Fruit fly (Drosophila melanogaster) whole organism, embryonic: ENCODE data around the gene Obp19a.

Source experiments
- Abd-B ChIP-seq: fragments of 200-800 bp; sonication (Bioruptor generic); optimal IDR thresholded peaks from 2 replicates; lab custom pipeline; 2018; ENCODE audit warnings: missing biosample characterization, mild to moderate bottlenecking, missing genetic modification characterization, moderate library complexity
- Adf1 ChIP-seq: fragments of 200-800 bp; sonication (Bioruptor generic); IDR thresholded peaks from 2 replicates; pipeline ENCODE4 v1.3.6; 2022; ENCODE audit warnings: missing biosample characterization, missing genetic modification characterization
- BEAF-32 ChIP-seq: fragments of 200-800 bp; sonication (Bioruptor generic); optimal IDR thresholded peaks from 3 replicates; lab custom pipeline; 2017; ENCODE audit warnings: missing biosample characterization, missing genetic modification characterization, mild to moderate bottlenecking, moderate library complexity, missing genetic modification reagents
- CG10654 ChIP-seq: fragments of 200-800 bp; sonication (Bioruptor generic); optimal IDR thresholded peaks from 2 replicates; lab custom pipeline; 2016; ENCODE audit warnings: missing biosample characterization, missing genetic modification characterization
- CG12104 ChIP-seq: fragments of 200-800 bp; sonication (Bioruptor generic); optimal IDR thresholded peaks from 3 replicates; lab custom pipeline; 2016; ENCODE audit warnings: missing biosample characterization, missing genetic modification characterization
- CG13287 ChIP-seq: fragments of 200-800 bp; sonication (Bioruptor generic); IDR thresholded peaks from 2 replicates; pipeline ENCODE4 v1.3.6; 2022; ENCODE audit warnings: missing biosample characterization, missing genetic modification characterization; ENCODE audit not compliant: partially characterized antibody
- CG14050 ChIP-seq: fragments of 200-800 bp; sonication (Bioruptor generic); IDR thresholded peaks from 3 replicates; pipeline ENCODE4 v1.3.6; 2022; ENCODE audit warnings: missing biosample characterization, missing genetic modification characterization
- CG14710 ChIP-seq: fragments of 200-800 bp; sonication (Bioruptor generic); optimal IDR thresholded peaks from 3 replicates; lab custom pipeline; 2019; ENCODE audit warnings: missing biosample characterization, mild to moderate bottlenecking, missing genetic modification characterization, moderate library complexity
- CG15011 ChIP-seq: fragments of 200-800 bp; sonication (Bioruptor generic); optimal IDR thresholded peaks from 3 replicates; lab custom pipeline; 2018; ENCODE audit warnings: missing biosample characterization, mild to moderate bottlenecking, missing genetic modification characterization
- CG18599 ChIP-seq: fragments of 200-800 bp; sonication (Bioruptor generic); optimal IDR thresholded peaks from 3 replicates; lab custom pipeline; 2017; ENCODE audit warnings: missing biosample characterization, missing genetic modification characterization, mild to moderate bottlenecking, moderate library complexity, missing genetic modification reagents
- CG18619 ChIP-seq: fragments of 200-800 bp; sonication (Bioruptor generic); optimal IDR thresholded peaks from 3 replicates; lab custom pipeline; 2017; ENCODE audit warnings: missing biosample characterization, mild to moderate bottlenecking, missing genetic modification characterization
- CG2116 ChIP-seq: fragments of 200-800 bp; sonication (Bioruptor generic); optimal IDR thresholded peaks from 3 replicates; lab custom pipeline; 2018; ENCODE audit warnings: missing biosample characterization, mild to moderate bottlenecking, missing genetic modification characterization
- CG33213 ChIP-seq: fragments of 200-800 bp; sonication (Bioruptor generic); optimal IDR thresholded peaks from 3 replicates; lab custom pipeline; 2016; ENCODE audit warnings: missing biosample characterization, missing genetic modification characterization
- CG4617 ChIP-seq: fragments of 200-800 bp; sonication (Bioruptor generic); optimal IDR thresholded peaks from 3 replicates; lab custom pipeline; 2016; ENCODE audit warnings: missing biosample characterization, missing genetic modification characterization, borderline replicate concordance
- CG7372 ChIP-seq: fragments of 200-800 bp; sonication (Bioruptor generic); IDR thresholded peaks from 2 replicates; pipeline ENCODE4 v1.3.6; 2022; ENCODE audit warnings: missing biosample characterization, missing genetic modification characterization
- CG7556 ChIP-seq: fragments of 200-800 bp; sonication (Bioruptor generic); optimal IDR thresholded peaks from 2 replicates; lab custom pipeline; 2017; ENCODE audit warnings: missing biosample characterization, mild to moderate bottlenecking, missing genetic modification characterization
- CG7839 ChIP-seq: fragments of 200-800 bp; sonication (Bioruptor generic); optimal IDR thresholded peaks from 3 replicates; lab custom pipeline; 2018; ENCODE audit warnings: missing biosample characterization, mild to moderate bottlenecking, missing genetic modification characterization, moderate library complexity
- CG8944 ChIP-seq: fragments of 200-800 bp; sonication (Bioruptor generic); optimal IDR thresholded peaks from 3 replicates; lab custom pipeline; 2016; ENCODE audit warnings: missing biosample characterization, missing genetic modification characterization
- Camta ChIP-seq: fragments of 200-800 bp; sonication (Bioruptor generic); optimal IDR thresholded peaks from 2 replicates; lab custom pipeline; 2016; ENCODE audit warnings: missing biosample characterization, missing genetic modification characterization
- D ChIP-seq, 2 experiments: fragments of 200-800 bp in 1 of 2; fragments of >200 bp in 1 of 2; sonication (Bioruptor generic) in 1 of 2; optimal IDR thresholded peaks; 2 replicates in 1 of 2; 3 replicates in 1 of 2; lab custom pipeline; 2017; ENCODE audit warnings: mild to moderate bottlenecking in 1 of 2, missing biosample characterization in 1 of 2, missing genetic modification characterization in 1 of 2, missing genetic modification reagents in 1 of 2
- E2f2 ChIP-seq: fragments of 200-800 bp; sonication (Bioruptor generic); IDR thresholded peaks from 2 replicates; pipeline ENCODE4 v1.3.6; 2022; ENCODE audit warnings: missing biosample characterization, missing genetic modification characterization
- Eip74EF ChIP-seq, 2 experiments: fragments of 200-800 bp in 1 of 2; fragments of >200 bp in 1 of 2; sonication (Bioruptor generic) in 1 of 2; optimal IDR thresholded peaks; 2 replicates each; lab custom pipeline; 2017 to 2019; ENCODE audit warnings: missing biosample characterization in 2 of 2, missing genetic modification characterization in 2 of 2, mild to moderate bottlenecking in 1 of 2, moderate library complexity in 1 of 2
- Gsc ChIP-seq: fragments of 200-800 bp; sonication (Bioruptor generic); IDR thresholded peaks from 2 replicates; pipeline ENCODE4 v1.3.6; 2022; ENCODE audit warnings: missing biosample characterization, missing genetic modification characterization
- HLH3B ChIP-seq: fragments of 200-800 bp; sonication (Bioruptor generic); IDR thresholded peaks from 2 replicates; pipeline ENCODE4 v1.3.6; 2022; ENCODE audit warnings: missing biosample characterization, missing genetic modification characterization
- NC2β ChIP-seq: fragments of 200-800 bp; sonication (Bioruptor generic); optimal IDR thresholded peaks from 2 replicates; lab custom pipeline; 2016; ENCODE audit warnings: missing biosample characterization, missing genetic modification characterization
- Rfx ChIP-seq: fragments of 200-800 bp; sonication (Bioruptor generic); IDR thresholded peaks from 2 replicates; pipeline ENCODE4 v1.3.6; 2022; ENCODE audit warnings: missing biosample characterization, missing genetic modification characterization
- Scr ChIP-seq: fragments of 200-800 bp; sonication (Bioruptor generic); IDR thresholded peaks from 2 replicates; pipeline ENCODE4 v1.3.6; 2022; ENCODE audit warnings: missing biosample characterization, missing genetic modification characterization; ENCODE audit not compliant: partially characterized antibody
- Sox100B ChIP-seq: fragments of 200-800 bp; sonication (Bioruptor generic); optimal IDR thresholded peaks from 3 replicates; lab custom pipeline; 2018; ENCODE audit warnings: missing biosample characterization, mild to moderate bottlenecking, missing genetic modification characterization
- al ChIP-seq: fragments of 200-800 bp; sonication (Bioruptor generic); IDR thresholded peaks from 2 replicates; pipeline ENCODE4 v1.3.6; 2022; ENCODE audit warnings: missing biosample characterization, missing genetic modification characterization
- amos ChIP-seq: fragments of 200-800 bp; sonication (Bioruptor generic); IDR thresholded peaks from 2 replicates; pipeline ENCODE4 v1.3.6; 2022; ENCODE audit warnings: missing biosample characterization, missing genetic modification characterization; ENCODE audit not compliant: partially characterized antibody
- ara ChIP-seq: fragments of 200-800 bp; sonication (Bioruptor generic); IDR thresholded peaks from 2 replicates; pipeline ENCODE4 v1.3.6; 2022; ENCODE audit warnings: missing biosample characterization, missing genetic modification characterization
- cg ChIP-seq: fragments of 200-800 bp; sonication (Bioruptor generic); optimal IDR thresholded peaks from 3 replicates; lab custom pipeline; 2019; ENCODE audit warnings: missing biosample characterization, mild to moderate bottlenecking, missing genetic modification characterization, moderate library complexity
- chm ChIP-seq: fragments of 200-800 bp; sonication (Bioruptor generic); IDR thresholded peaks from 2 replicates; pipeline ENCODE4 v1.3.6; 2022; ENCODE audit warnings: missing biosample characterization, missing genetic modification characterization
- mam ChIP-seq: fragments of 200-800 bp; sonication (Bioruptor generic); optimal IDR thresholded peaks from 3 replicates; lab custom pipeline; 2016; ENCODE audit warnings: missing biosample characterization, missing genetic modification characterization
- phol ChIP-seq: fragments of 200-800 bp; sonication (Bioruptor generic); optimal IDR thresholded peaks from 3 replicates; lab custom pipeline; 2018; ENCODE audit warnings: missing biosample characterization, mild to moderate bottlenecking, missing genetic modification characterization, moderate library complexity
- slbo ChIP-seq: fragments of 200-800 bp; sonication (Bioruptor generic); IDR thresholded peaks from 2 replicates; pipeline ENCODE4 v1.3.6; 2022; ENCODE audit warnings: missing biosample characterization, missing genetic modification characterization
- tio ChIP-seq: fragments of 200-800 bp; sonication (Bioruptor generic); optimal IDR thresholded peaks from 2 replicates; lab custom pipeline; 2017; ENCODE audit warnings: missing biosample characterization, missing genetic modification characterization, inconsistent platforms
- twi ChIP-seq: fragments of 200-800 bp; optimal IDR thresholded peaks from 2 replicates; lab custom pipeline; 2019; ENCODE audit warnings: missing biosample characterization, mild to moderate bottlenecking, missing genetic modification characterization, moderate library complexity

The Obp19a gene

dm6 chrX:20433345-20434332 lies 18.1 kb downstream of the Obp19a start, which contains the start of gene CG1695 (continued):
- no peak for TF ChIP-seq Gsc (GFP tag; lab: Robert Waterston, UW)
- peak; percentile 29 for TF ChIP-seq CG18599 (GFP tag; lab: Kevin White, UChicago)
- TF ChIP-seq amos (GFP tag; lab: Robert Waterston, UW): 0 out of 2 replicates have a peak, but pooled peaks have one; percentile 29
- peak; percentile 50; the same call in 1 of the 2 replicates for TF ChIP-seq slbo (GFP tag; lab: Robert Waterston, UW)
- peak; percentile 29 for TF ChIP-seq CG2116 (GFP tag; lab: Kevin White, UChicago)
- TF ChIP-seq CG14710 (tag; lab: Kevin White, UChicago): peak; percentile 20
- TF ChIP-seq CG33213: no peak
- no peak for TF ChIP-seq tio (GFP tag; lab: Kevin White, UChicago)
- no peak for TF ChIP-seq ara (GFP tag; lab: Robert Waterston, UW)
- TF ChIP-seq CG4617 (GFP tag; lab: Kevin White, UChicago): no peak
- peak; percentile 19 for TF ChIP-seq CG18619
- peak; percentile 42 for TF ChIP-seq BEAF-32 (GFP tag; lab: Kevin White, UChicago)
- TF ChIP-seq CG7556: peak; percentile 51
- no peak for TF ChIP-seq twi (tag; lab: Kevin White, UChicago)
- peak; percentile 31; the same call in 1 of the 2 replicates for TF ChIP-seq Rfx
- peak; percentile 17 for TF ChIP-seq mam (GFP tag; lab: Kevin White, UChicago)
- peak; percentile 5 for TF ChIP-seq Camta (GFP tag; lab: Kevin White, UChicago)
- TF ChIP-seq Eip74EF (GFP tag; optimal IDR thresholded peaks at IDR 0.05; lab: Kevin White, UChicago): no peak
- peak; percentile 57 for TF ChIP-seq CG13287 (GFP tag; lab: Robert Waterston, UW)
- TF ChIP-seq CG8944 (GFP tag; lab: Kevin White, UChicago): no peak
- TF ChIP-seq al (GFP tag; lab: Robert Waterston, UW): no peak
- no peak for TF ChIP-seq CG10654 (GFP tag; lab: Kevin White, UChicago)
- peak; percentile 32 for TF ChIP-seq CG7839 (tag; lab: Kevin White, UChicago)
- TF ChIP-seq Abd-B (GFP tag; lab: Kevin White, UChicago): peak; percentile 17
- no peak for TF ChIP-seq D (optimal IDR thresholded peaks at IDR 0.05; lab: Kevin White, UChicago)
- no peak for TF ChIP-seq D (GFP tag; optimal IDR thresholded peaks at IDR 0.05; lab: Kevin White, UChicago)
- TF ChIP-seq HLH3B (GFP tag; lab: Robert Waterston, UW): 0 out of 2 replicates have a peak, but pooled peaks have one; percentile 23
- TF ChIP-seq phol (tag; lab: Kevin White, UChicago): peak; percentile 12
- TF ChIP-seq Adf1 (GFP tag; lab: Robert Waterston, UW): peak; percentile 97
- TF ChIP-seq Sox100B (GFP tag; lab: Kevin White, UChicago): peak; percentile 11
- TF ChIP-seq Scr (GFP tag; lab: Robert Waterston, UW): peak; percentile 27; the same call in 1 of the 2 replicates
- TF ChIP-seq cg (GFP tag; lab: Kevin White, UChicago): peak; percentile 74
- TF ChIP-seq NC2β (GFP tag; lab: Kevin White, UChicago): no peak
- TF ChIP-seq E2f2 (GFP tag; lab: Robert Waterston, UW): peak; percentile 35; the same call in 1 of the 2 replicates
- no peak for TF ChIP-seq chm (GFP tag; lab: Robert Waterston, UW)
- peak; percentile 8 for TF ChIP-seq CG12104 (GFP tag; lab: Kevin White, UChicago)
- no peak for TF ChIP-seq CG7372 (GFP tag; lab: Robert Waterston, UW)
- no peak for TF ChIP-seq CG15011 (GFP tag; lab: Kevin White, UChicago)
- no peak for TF ChIP-seq CG14050 (GFP tag; lab: Robert Waterston, UW)
